Fruit fly (Drosophila melanogaster) whole organism, embryonic: ENCODE measurements around the gene CG32106.
A peak's percentile ranks its signal among the peaks of the same experiment; 100 is the strongest.

ENCODE experiments used
- Abd-B ChIP-seq: fragments of 200-800 bp; sonication (Bioruptor generic); optimal IDR thresholded peaks from 2 replicates; lab custom pipeline; 2018; ENCODE audit warnings: missing biosample characterization, mild to moderate bottlenecking, missing genetic modification characterization, moderate library complexity
- BEAF-32 ChIP-seq: fragments of 200-800 bp; sonication (Bioruptor generic); optimal IDR thresholded peaks from 3 replicates; lab custom pipeline; 2017; ENCODE audit warnings: missing biosample characterization, missing genetic modification characterization, mild to moderate bottlenecking, moderate library complexity, missing genetic modification reagents
- CG15073 ChIP-seq: fragments of 200-800 bp; sonication (Bioruptor generic); optimal IDR thresholded peaks from 2 replicates; lab custom pipeline; 2016; ENCODE audit warnings: missing biosample characterization, missing genetic modification characterization
- CG1647 ChIP-seq: fragments of 200-800 bp; sonication (Bioruptor generic); optimal IDR thresholded peaks from 3 replicates; lab custom pipeline; 2016; ENCODE audit warnings: missing biosample characterization, missing genetic modification characterization
- CG16779 ChIP-seq: fragments of 200-800 bp; sonication (Bioruptor generic); IDR thresholded peaks from 2 replicates; pipeline ENCODE4 v1.3.6; 2022; ENCODE audit warnings: missing biosample characterization, missing genetic modification characterization
- CG16863 ChIP-seq: fragments of 200-800 bp; sonication (Bioruptor generic); optimal IDR thresholded peaks from 3 replicates; lab custom pipeline; 2016; ENCODE audit warnings: missing biosample characterization, missing genetic modification characterization
- CG17912 ChIP-seq: fragments of 200-800 bp; sonication (Bioruptor generic); optimal IDR thresholded peaks from 2 replicates; lab custom pipeline; 2018; ENCODE audit warnings: missing biosample characterization, mild to moderate bottlenecking, missing genetic modification characterization
- CG2875 ChIP-seq: fragments of 200-800 bp; sonication (Bioruptor generic); optimal IDR thresholded peaks from 2 replicates; lab custom pipeline; 2017; ENCODE audit warnings: missing biosample characterization, mild to moderate bottlenecking, missing genetic modification characterization, missing genetic modification reagents
- CG30403 ChIP-seq: fragments of 200-800 bp; sonication (Bioruptor generic); optimal IDR thresholded peaks from 3 replicates; lab custom pipeline; 2016; ENCODE audit warnings: missing biosample characterization, missing genetic modification characterization
- CG32532 ChIP-seq: fragments of 200-800 bp; sonication (Bioruptor generic); IDR thresholded peaks from 2 replicates; pipeline ENCODE4 v1.3.6; 2022; ENCODE audit warnings: missing biosample characterization, missing genetic modification characterization
- CG42726 ChIP-seq: fragments of 200-800 bp; sonication (Bioruptor generic); IDR thresholded peaks from 2 replicates; pipeline ENCODE4 v1.3.6; 2022; ENCODE audit warnings: missing biosample characterization, missing genetic modification characterization; ENCODE audit not compliant: partially characterized antibody
- CG4404 ChIP-seq: fragments of 200-800 bp; sonication (Bioruptor generic); IDR thresholded peaks from 2 replicates; pipeline ENCODE4 v1.3.6; 2022; ENCODE audit warnings: missing biosample characterization, missing genetic modification characterization
- CG4707 ChIP-seq: fragments of 200-800 bp; sonication (Bioruptor generic); optimal IDR thresholded peaks from 2 replicates; lab custom pipeline; 2018; ENCODE audit warnings: missing biosample characterization, mild to moderate bottlenecking, missing genetic modification characterization, moderate library complexity
- CG7928 ChIP-seq: fragments of 200-800 bp; sonication (Bioruptor generic); optimal IDR thresholded peaks from 2 replicates; lab custom pipeline; 2017; ENCODE audit warnings: missing biosample characterization, mild to moderate bottlenecking, missing genetic modification characterization
- CG7987 ChIP-seq: fragments of 200-800 bp; sonication (Bioruptor generic); optimal IDR thresholded peaks from 2 replicates; lab custom pipeline; 2018; ENCODE audit warnings: missing biosample characterization, mild to moderate bottlenecking, missing genetic modification characterization, moderate library complexity
- CG8944 ChIP-seq: fragments of 200-800 bp; sonication (Bioruptor generic); optimal IDR thresholded peaks from 3 replicates; lab custom pipeline; 2016; ENCODE audit warnings: missing biosample characterization, missing genetic modification characterization
- CG9727 ChIP-seq: fragments of 200-800 bp; sonication (Bioruptor generic); optimal IDR thresholded peaks from 3 replicates; lab custom pipeline; 2017; ENCODE audit warnings: missing biosample characterization, mild to moderate bottlenecking, missing genetic modification characterization
- CHES-1-like ChIP-seq: fragments of 200-800 bp; sonication (Bioruptor generic); optimal IDR thresholded peaks from 2 replicates; lab custom pipeline; 2016; ENCODE audit warnings: missing biosample characterization, missing genetic modification characterization
- Dad ChIP-seq: fragments of 200-800 bp; sonication (Bioruptor generic); optimal IDR thresholded peaks from 3 replicates; lab custom pipeline; 2016; ENCODE audit warnings: missing biosample characterization, missing genetic modification characterization
- Dek ChIP-seq: fragments of 200-800 bp; sonication (Bioruptor generic); optimal IDR thresholded peaks from 3 replicates; lab custom pipeline; 2019; ENCODE audit warnings: missing biosample characterization, mild to moderate bottlenecking, missing genetic modification characterization, moderate library complexity
- Dip2 ChIP-seq: fragments of 200-800 bp; sonication (Bioruptor generic); IDR thresholded peaks from 2 replicates; pipeline ENCODE4 v1.3.6; 2022; ENCODE audit warnings: missing biosample characterization, missing genetic modification characterization
- Eip74EF ChIP-seq, 2 experiments: fragments of 200-800 bp in 1 of 2; fragments of >200 bp in 1 of 2; sonication (Bioruptor generic) in 1 of 2; optimal IDR thresholded peaks; 2 replicates each; lab custom pipeline; 2017 to 2019; ENCODE audit warnings: missing biosample characterization in 2 of 2, missing genetic modification characterization in 2 of 2, mild to moderate bottlenecking in 1 of 2, moderate library complexity in 1 of 2
- Ets65A ChIP-seq: fragments of 200-800 bp; sonication (Bioruptor generic); peaks from one replicate; lab custom pipeline; 2016; ENCODE audit warnings: missing biosample characterization, missing genetic modification characterization
- Fer1 ChIP-seq: fragments of 200-800 bp; sonication (Bioruptor generic); optimal IDR thresholded peaks from 2 replicates; lab custom pipeline; 2017; ENCODE audit warnings: missing biosample characterization, mild to moderate bottlenecking, missing genetic modification characterization
- MTF-1 ChIP-seq: fragments of 200-800 bp; sonication (Bioruptor generic); optimal IDR thresholded peaks from 2 replicates; lab custom pipeline; 2018; ENCODE audit warnings: missing biosample characterization, mild to moderate bottlenecking, missing genetic modification characterization, borderline replicate concordance
- Med ChIP-seq: fragments of 200-800 bp; sonication (Bioruptor generic); peaks from one replicate; lab custom pipeline; 2016; ENCODE audit warnings: missing biosample characterization, missing genetic modification characterization, mild to moderate bottlenecking, inconsistent platforms, moderate library complexity
- Neu2 ChIP-seq: fragments of 200-800 bp; sonication (Bioruptor generic); optimal IDR thresholded peaks from 3 replicates; lab custom pipeline; 2016; ENCODE audit warnings: missing biosample characterization, missing genetic modification characterization, borderline replicate concordance
- Ravus ChIP-seq: fragments of 200-800 bp; sonication (Bioruptor generic); IDR thresholded peaks from 2 replicates; pipeline ENCODE4 v1.3.6; 2022; ENCODE audit warnings: missing biosample characterization, missing genetic modification characterization
- Scr ChIP-seq: fragments of 200-800 bp; sonication (Bioruptor generic); IDR thresholded peaks from 2 replicates; pipeline ENCODE4 v1.3.6; 2022; ENCODE audit warnings: missing biosample characterization, missing genetic modification characterization; ENCODE audit not compliant: partially characterized antibody
- Side ChIP-seq: fragments of 200-800 bp; sonication (Bioruptor generic); optimal IDR thresholded peaks from 2 replicates; lab custom pipeline; 2016; ENCODE audit warnings: missing biosample characterization, missing genetic modification characterization
- Six4 ChIP-seq: fragments of 200-800 bp; sonication (Bioruptor generic); optimal IDR thresholded peaks from 2 replicates; lab custom pipeline; 2016; ENCODE audit warnings: missing biosample characterization, missing genetic modification characterization
- Sox102F ChIP-seq: fragments of 200-800 bp; sonication (Bioruptor generic); optimal IDR thresholded peaks from 2 replicates; lab custom pipeline; 2018; ENCODE audit warnings: missing biosample characterization, mild to moderate bottlenecking, missing genetic modification characterization, moderate library complexity
- Taf1 ChIP-seq: fragments of 200-800 bp; sonication (Bioruptor generic); IDR thresholded peaks from 2 replicates; pipeline ENCODE4 v1.3.6; 2022; ENCODE audit warnings: missing biosample characterization, missing genetic modification characterization
- Xrp1 ChIP-seq: fragments of 200-800 bp; sonication (Bioruptor generic); IDR thresholded peaks from 2 replicates; pipeline ENCODE4 v1.3.6; 2022; ENCODE audit warnings: missing biosample characterization, missing genetic modification characterization
- dmrt99B ChIP-seq: fragments of 200-800 bp; sonication (Bioruptor generic); optimal IDR thresholded peaks from 2 replicates; lab custom pipeline; 2018; ENCODE audit warnings: missing biosample characterization, mild to moderate bottlenecking, missing genetic modification characterization, moderate library complexity
- fd3F ChIP-seq: fragments of 200-800 bp; sonication (Bioruptor generic); optimal IDR thresholded peaks from 2 replicates; lab custom pipeline; 2018; ENCODE audit warnings: missing biosample characterization, mild to moderate bottlenecking, missing genetic modification characterization, moderate library complexity
- fru ChIP-seq: fragments of >200 bp; optimal IDR thresholded peaks from 2 replicates; lab custom pipeline; 2017
- jigr1 ChIP-seq: fragments of 200-800 bp; sonication (Bioruptor generic); IDR thresholded peaks from 3 replicates; pipeline ENCODE4 v1.3.6; 2022; ENCODE audit warnings: missing biosample characterization, missing genetic modification characterization
- knrl ChIP-seq: fragments of 200-800 bp; sonication (Bioruptor generic); IDR thresholded peaks from 3 replicates; pipeline ENCODE4 v1.3.6; 2022; ENCODE audit warnings: missing biosample characterization, missing genetic modification characterization; ENCODE audit not compliant: partially characterized antibody
- lmd ChIP-seq: fragments of 200-800 bp; sonication (Bioruptor generic); IDR thresholded peaks from 2 replicates; pipeline ENCODE4 v1.3.6; 2022; ENCODE audit warnings: missing biosample characterization, missing genetic modification characterization
- mirr ChIP-seq: fragments of 200-800 bp; sonication (Bioruptor generic); optimal IDR thresholded peaks from 3 replicates; lab custom pipeline; 2018; ENCODE audit warnings: missing biosample characterization, mild to moderate bottlenecking, missing genetic modification characterization
- nmo ChIP-seq: fragments of 200-800 bp; sonication (Bioruptor generic); optimal IDR thresholded peaks from 2 replicates; lab custom pipeline; 2018; ENCODE audit warnings: missing biosample characterization, mild to moderate bottlenecking, missing genetic modification characterization, moderate library complexity
- nom ChIP-seq: fragments of 200-800 bp; sonication (Bioruptor generic); optimal IDR thresholded peaks from 2 replicates; lab custom pipeline; 2017; ENCODE audit warnings: missing biosample characterization, missing genetic modification characterization, mild to moderate bottlenecking, moderate library complexity, missing genetic modification reagents
- psq ChIP-seq: fragments of 200-800 bp; sonication (Bioruptor generic); optimal IDR thresholded peaks from 2 replicates; lab custom pipeline; 2017; ENCODE audit warnings: missing biosample characterization, missing genetic modification characterization
- sc ChIP-seq, 3 experiments: fragments of >200 bp in 2 of 3; fragments of 200-800 bp in 1 of 3; sonication (Bioruptor generic) in 1 of 3; optimal IDR thresholded peaks; 2 replicates in 2 of 3; 3 replicates in 1 of 3; lab custom pipeline; 2017; ENCODE audit warnings: mild to moderate bottlenecking in 1 of 3, missing biosample characterization in 1 of 3, missing genetic modification characterization in 1 of 3, missing genetic modification reagents in 1 of 3
- shn ChIP-seq: fragments of 200-800 bp; sonication (Bioruptor generic); optimal IDR thresholded peaks from 3 replicates; lab custom pipeline; 2016; ENCODE audit warnings: missing biosample characterization, missing genetic modification characterization
- sna ChIP-seq: fragments of 200-800 bp; sonication (Bioruptor generic); IDR thresholded peaks from 2 replicates; pipeline ENCODE4 v1.3.6; 2022; ENCODE audit warnings: missing biosample characterization, missing genetic modification characterization; ENCODE audit not compliant: partially characterized antibody
- tgo ChIP-seq: fragments of 200-800 bp; sonication (Bioruptor generic); IDR thresholded peaks from 3 replicates; pipeline ENCODE4 v1.3.6; 2022; ENCODE audit warnings: missing biosample characterization, missing genetic modification characterization
- tio ChIP-seq: fragments of 200-800 bp; sonication (Bioruptor generic); optimal IDR thresholded peaks from 2 replicates; lab custom pipeline; 2017; ENCODE audit warnings: missing biosample characterization, missing genetic modification characterization, inconsistent platforms
- tll ChIP-seq, 2 experiments: fragments of 200-800 bp in 1 of 2; fragments of >200 bp in 1 of 2; sonication (Bioruptor generic) in 1 of 2; optimal IDR thresholded peaks; 2 replicates each; lab custom pipeline; 2017 to 2019; ENCODE audit warnings: missing biosample characterization in 2 of 2, missing genetic modification characterization in 2 of 2, mild to moderate bottlenecking in 1 of 2, moderate library complexity in 1 of 2

CG32106 gene

dm6 chr3L:12754769-12755189, 23.7 kb downstream of the CG32106 start, which contains the start of the genes CG10973 and Vps13D (continued):
- peak; percentile 33 for TF ChIP-seq CHES-1-like (GFP tag; lab: Kevin White, UChicago)
- peak; percentile 67; the same call in 1 of the 2 replicates for TF ChIP-seq CG42726 (GFP tag; lab: Robert Waterston, UW)
- peak; percentile 84 for TF ChIP-seq MTF-1
- 0 out of 2 replicates have a peak, but pooled peaks have one; percentile 7 for TF ChIP-seq CG32532 (GFP tag; lab: Robert Waterston, UW)
- TF ChIP-seq Dad (GFP tag; lab: Kevin White, UChicago): no peak
- no peak for TF ChIP-seq Neu2 (GFP tag; lab: Kevin White, UChicago)
- no peak for TF ChIP-seq Side (GFP tag; lab: Kevin White, UChicago)
- no peak for TF ChIP-seq shn (GFP tag; lab: Kevin White, UChicago)
- no peak for TF ChIP-seq Dip2 (GFP tag; lab: Robert Waterston, UW)
- TF ChIP-seq Med (GFP tag; lab: Kevin White, UChicago): no peak
- TF ChIP-seq CG7987 (GFP tag; lab: Kevin White, UChicago): peak; percentile 91
- no peak for TF ChIP-seq Dek (tag; lab: Kevin White, UChicago)
- TF ChIP-seq mirr (GFP tag; lab: Kevin White, UChicago): no peak
- TF ChIP-seq CG8944 (GFP tag; lab: Kevin White, UChicago): no peak
- no peak for TF ChIP-seq jigr1 (GFP tag; lab: Robert Waterston, UW)
- peak; percentile 75 for TF ChIP-seq CG17912
- TF ChIP-seq fd3F: no peak
- TF ChIP-seq Eip74EF (GFP tag; optimal IDR thresholded peaks at IDR 0.05; lab: Kevin White, UChicago): no peak
- TF ChIP-seq Scr (GFP tag; lab: Robert Waterston, UW): peak; percentile 92
- no peak for TF ChIP-seq Sox102F
- peak; percentile 32 for TF ChIP-seq Six4 (GFP tag; lab: Kevin White, UChicago)
- no peak for TF ChIP-seq fru (lab: Kevin White, UChicago)
- no peak for TF ChIP-seq Fer1 (GFP tag; lab: Kevin White, UChicago)
- peak; percentile 84 for TF ChIP-seq CG4707
- no peak for TF ChIP-seq tio (GFP tag; lab: Kevin White, UChicago)
- no peak for TF ChIP-seq CG4404 (GFP tag; lab: Robert Waterston, UW)
- no peak; the same call in 2 of the 3 replicates for TF ChIP-seq tgo (GFP tag; lab: Robert Waterston, UW)
- TF ChIP-seq sna (GFP tag; lab: Robert Waterston, UW): peak; percentile 90
- TF ChIP-seq CG1647 (GFP tag; lab: Kevin White, UChicago): peak; percentile 57
- TF ChIP-seq CG2875 (GFP tag; lab: Kevin White, UChicago): peak; percentile 81
- no peak for TF ChIP-seq nmo (GFP tag; lab: Kevin White, UChicago)
- no peak for TF ChIP-seq Abd-B
- TF ChIP-seq tll (GFP tag; optimal IDR thresholded peaks at IDR 0.05; lab: Kevin White, UChicago): peak in 1 of 2 experiments; percentile 61
- no peak for TF ChIP-seq Taf1 (GFP tag; lab: Robert Waterston, UW)
- no peak for TF ChIP-seq Ets65A (GFP tag; lab: Kevin White, UChicago)
- peak; percentile 53 for TF ChIP-seq CG7928 (GFP tag; lab: Kevin White, UChicago)
- TF ChIP-seq CG16863 (GFP tag; lab: Kevin White, UChicago): peak; percentile 27
- peak; percentile 93 for TF ChIP-seq knrl (GFP tag; lab: Robert Waterston, UW)
- no peak for TF ChIP-seq CG9727 (GFP tag; lab: Kevin White, UChicago)
- no peak for TF ChIP-seq CG15073 (GFP tag; lab: Kevin White, UChicago)
- no peak for TF ChIP-seq nom (GFP tag; lab: Kevin White, UChicago)
- TF ChIP-seq dmrt99B (tag; lab: Kevin White, UChicago): no peak
- TF ChIP-seq CG30403 (GFP tag; lab: Kevin White, UChicago): peak; percentile 58
- no peak for TF ChIP-seq Ravus (GFP tag; lab: Robert Waterston, UW)
- no peak for TF ChIP-seq psq (GFP tag; lab: Kevin White, UChicago)
- TF ChIP-seq BEAF-32 (GFP tag; lab: Kevin White, UChicago): peak; percentile 94
- TF ChIP-seq CG16779 (GFP tag; lab: Robert Waterston, UW): no peak
- no peak for TF ChIP-seq sc (optimal IDR thresholded peaks at IDR 0.05; lab: Kevin White, UChicago)
- peak; percentile 54 for TF ChIP-seq sc (GFP tag; optimal IDR thresholded peaks at IDR 0.05; lab: Kevin White, UChicago)
- no peak for TF ChIP-seq lmd (GFP tag; lab: Robert Waterston, UW)
- peak; percentile 58; the same call in 1 of the 2 replicates for TF ChIP-seq Xrp1 (GFP tag; lab: Robert Waterston, UW)
